Worm (Caenorhabditis elegans): Measurements from ENCODE around the gene F54E4.4.

ce11 chrX:14680474-14680873, 35.2 kb upstream of the F54E4.4 start:
- no peak for TF ChIP-seq C38D4.7 (GFP tag; optimal IDR thresholded peaks at IDR 0.05)
- TF ChIP-seq hlh-13 (GFP tag; optimal IDR thresholded peaks at IDR 0.05), result no peak
- TF ChIP-seq gmeb-2 (tag; optimal IDR thresholded peaks at IDR 0.05), result no peak
- TF ChIP-seq pha-2 (tag; optimal IDR thresholded peaks at IDR 0.05), result no peak

All from whole organism, late embryonic.